Worm (Caenorhabditis elegans) whole organism, L2 larva: ENCODE results near the gene F59A2.5.
"Not testable (repeated sequence)": the region's sequence is repeated elsewhere in the genome, so short reads cannot be mapped to it uniquely, and the experiment has no call there.

Experiments
- mab-5 ChIP-seq: fragments of 150-350 bp; optimal IDR thresholded peaks from 2 replicates; lab custom pipeline; 2014; ENCODE audit warnings: missing biosample characterization, missing genetic modification characterization
- mbf-1 ChIP-seq: sonication (generic microtip); optimal IDR thresholded peaks from 2 replicates; lab custom pipeline; 2017; ENCODE audit warnings: missing biosample characterization, missing genetic modification characterization
- snpc-4 ChIP-seq: fragments of 150-350 bp; optimal IDR thresholded peaks from 2 replicates; lab custom pipeline; 2014; ENCODE audit warnings: missing biosample characterization, missing genetic modification characterization

DNA sequence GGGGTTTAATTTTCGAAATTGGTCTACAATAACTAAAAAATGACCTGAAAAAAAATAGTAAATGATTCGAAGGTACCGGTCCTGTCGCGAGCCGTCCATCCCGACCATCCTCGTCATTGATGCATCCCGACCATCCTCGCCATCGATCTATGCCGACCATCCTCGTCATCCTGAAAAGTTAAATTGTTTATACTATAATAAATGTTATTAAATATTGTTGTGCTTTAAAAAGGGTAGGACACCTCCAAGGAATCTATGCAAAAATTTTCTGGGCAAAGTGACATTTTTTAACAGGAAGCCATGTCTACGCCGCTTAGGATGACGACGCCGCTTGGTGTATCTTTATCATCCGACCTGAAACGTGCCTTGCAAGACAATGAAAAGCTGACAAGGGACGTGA lies 49.4 kb downstream of the F59A2.5 start, which contains the start of gene C34C12.1:
- not testable (repeated sequence) for TF ChIP-seq mbf-1 (tag; lab: Kevin White, UChicago); snpc-4 (tag; lab: Kevin White, UChicago); mab-5
